Worm (Caenorhabditis elegans) whole organism, L4 larva: Measurements from ENCODE around the gene C48B4.6.

Source experiments
- F10B5.3 ChIP-seq: sonication (generic microtip); optimal IDR thresholded peaks from 2 replicates; lab custom pipeline; 2016; ENCODE audit warnings: mild to moderate bottlenecking, missing genetic modification characterization, missing compliant biosample characterization
- F37D6.2 ChIP-seq: sonication (generic microtip); optimal IDR thresholded peaks from 2 replicates; lab custom pipeline; 2016; ENCODE audit warnings: mild to moderate bottlenecking, missing genetic modification characterization, missing compliant biosample characterization
- F49E8.2 ChIP-seq: sonication (generic microtip); optimal IDR thresholded peaks from 2 replicates; lab custom pipeline; 2016; ENCODE audit warnings: missing compliant biosample characterization, mild to moderate bottlenecking, missing genetic modification characterization, borderline replicate concordance
- T20F7.1 ChIP-seq: fragments of 200-800 bp; sonication (Bioruptor generic); optimal IDR thresholded peaks from 2 replicates; lab custom pipeline; 2018; ENCODE audit warnings: mild to moderate bottlenecking, missing genetic modification characterization, missing compliant biosample characterization
- Y105C5A.15 ChIP-seq: fragments of 200-800 bp; sonication (Bioruptor generic); IDR thresholded peaks from 2 replicates; pipeline ENCODE4 v1.3.6; 2022; ENCODE audit warnings: missing genetic modification characterization, missing compliant biosample characterization
- Y48G9A.11 ChIP-seq: fragments of 200-800 bp; sonication (Bioruptor generic); IDR thresholded peaks from 2 replicates; pipeline ENCODE4 v1.3.6; 2022; ENCODE audit warnings: missing genetic modification reagents, missing genetic modification characterization, missing compliant biosample characterization
- ZK546.5 ChIP-seq, 2 experiments: sonication (generic microtip); optimal IDR thresholded peaks; 2 replicates each; lab custom pipeline; 2017; ENCODE audit warnings: missing biosample characterization in 2 of 2, missing genetic modification characterization in 2 of 2
- aha-1 ChIP-seq: fragments of 150-350 bp; peaks from one replicate; lab custom pipeline; 2014; ENCODE audit warnings: missing biosample characterization, missing genetic modification characterization
- aly-2 ChIP-seq: sonication (generic microtip); optimal IDR thresholded peaks from 2 replicates; lab custom pipeline; 2018; ENCODE audit warnings: missing biosample characterization, missing genetic modification characterization
- ama-1 ChIP-seq: fragments of 150-350 bp; optimal IDR thresholded peaks from 2 replicates; lab custom pipeline; 2014; ENCODE audit warnings: inconsistent platforms, mixed read lengths
- arid-1 ChIP-seq: fragments of 200-800 bp; sonication (Bioruptor generic); conservative IDR thresholded peaks from 2 replicates; pipeline ENCODE4 v1.3.6; 2022; ENCODE audit warnings: missing genetic modification reagents, missing genetic modification characterization, missing compliant biosample characterization
- attf-4 ChIP-seq: sonication (generic microtip); optimal IDR thresholded peaks from 3 replicates; lab custom pipeline; 2017; ENCODE audit warnings: missing biosample characterization, missing genetic modification characterization
- ceh-44 ChIP-seq: fragments of 200-800 bp; sonication (Bioruptor generic); IDR thresholded peaks from 2 replicates; pipeline ENCODE4 v1.3.6; 2022; ENCODE audit warnings: missing genetic modification reagents, missing genetic modification characterization, missing compliant biosample characterization
- ces-1 ChIP-seq: fragments of 150-350 bp; sonication (generic microtip); optimal IDR thresholded peaks from 4 replicates; lab custom pipeline; 2014; ENCODE audit warnings: missing biosample characterization, missing genetic modification reagents, missing genetic modification characterization
- cey-2 ChIP-seq: sonication (generic microtip); optimal IDR thresholded peaks from 3 replicates; lab custom pipeline; 2017; ENCODE audit warnings: missing genetic modification characterization, mild to moderate bottlenecking, missing compliant biosample characterization, antibody characterized with exemption, borderline replicate concordance; ENCODE audit not compliant: insufficient read depth
- ctbp-1 ChIP-seq: fragments of 200-800 bp; sonication (Bioruptor generic); IDR thresholded peaks from 2 replicates; pipeline ENCODE4 v1.3.6; 2022; ENCODE audit warnings: missing genetic modification reagents, missing genetic modification characterization, missing compliant biosample characterization
- daf-16 ChIP-seq, 3 experiments: sonication (generic microtip); optimal IDR thresholded peaks; 2 replicates each; lab custom pipeline; 2016 to 2017; ENCODE audit warnings: missing genetic modification characterization in 3 of 3, missing genetic modification reagents in 3 of 3, mild to moderate bottlenecking in 2 of 3, missing compliant biosample characterization in 2 of 3, missing biosample characterization in 1 of 3, moderate library complexity in 1 of 3
- daf-19 ChIP-seq: fragments of 200-800 bp; sonication (Bioruptor generic); conservative IDR thresholded peaks from 2 replicates; pipeline ENCODE4 v1.3.6; 2022; ENCODE audit warnings: missing genetic modification characterization, missing compliant biosample characterization
- dmd-6 ChIP-seq: fragments of 200-800 bp; sonication (Bioruptor generic); IDR thresholded peaks from 2 replicates; pipeline ENCODE4 v1.3.6; 2022; ENCODE audit warnings: missing genetic modification reagents, missing genetic modification characterization, missing compliant biosample characterization
- fkh-10 ChIP-seq: fragments of 150-350 bp; optimal IDR thresholded peaks from 2 replicates; lab custom pipeline; 2014; ENCODE audit warnings: missing biosample characterization, missing genetic modification reagents, missing genetic modification characterization
- fos-1 ChIP-seq: fragments of 150-350 bp; optimal IDR thresholded peaks from 2 replicates; lab custom pipeline; 2014; ENCODE audit warnings: missing biosample characterization, missing genetic modification characterization
- hif-1 ChIP-seq, 2 experiments: sonication (generic microtip); optimal IDR thresholded peaks; 2 replicates each; lab custom pipeline; 2016 to 2017; ENCODE audit warnings: missing compliant biosample characterization in 2 of 2, missing genetic modification characterization in 2 of 2, missing genetic modification reagents in 2 of 2, missing genotype in 2 of 2, mild to moderate bottlenecking in 1 of 2
- hlh-30 ChIP-seq: sonication (generic microtip); optimal IDR thresholded peaks from 2 replicates; lab custom pipeline; 2017; ENCODE audit warnings: antibody characterized with exemption, mild to moderate bottlenecking, missing genetic modification characterization, missing compliant biosample characterization; ENCODE audit not compliant: insufficient read depth
- lim-7 ChIP-seq: fragments of 200-800 bp; sonication (Bioruptor generic); IDR thresholded peaks from 2 replicates; pipeline ENCODE4 v1.3.6; 2022; ENCODE audit warnings: missing genetic modification characterization, missing compliant biosample characterization
- lin-1 ChIP-seq: fragments of 200-800 bp; sonication (Bioruptor generic); IDR thresholded peaks from 2 replicates; pipeline ENCODE4 v1.3.6; 2022; ENCODE audit warnings: missing genetic modification reagents, missing genetic modification characterization, missing compliant biosample characterization
- madf-9 ChIP-seq: fragments of 200-800 bp; sonication (Bioruptor generic); conservative IDR thresholded peaks from 2 replicates; pipeline ENCODE4 v1.3.6; 2022; ENCODE audit warnings: missing genetic modification reagents, missing genetic modification characterization, missing compliant biosample characterization
- mep-1 ChIP-seq: fragments of 150-350 bp; sonication (generic microtip); optimal IDR thresholded peaks from 3 replicates; lab custom pipeline; 2014; ENCODE audit warnings: missing biosample characterization, missing genetic modification characterization
- mes-2 ChIP-seq: sonication (generic microtip); optimal IDR thresholded peaks from 2 replicates; lab custom pipeline; 2016; ENCODE audit warnings: missing genotype, mild to moderate bottlenecking, missing genetic modification characterization, missing compliant biosample characterization; ENCODE audit not compliant: poor library complexity, severe bottlenecking
- mxl-3 ChIP-seq: fragments of 200-800 bp; sonication (Bioruptor generic); optimal IDR thresholded peaks from 2 replicates; lab custom pipeline; 2018; ENCODE audit warnings: mild to moderate bottlenecking, missing genetic modification characterization, missing compliant biosample characterization
- nhr-10 ChIP-seq: fragments of 150-350 bp; optimal IDR thresholded peaks from 2 replicates; lab custom pipeline; 2014; ENCODE audit warnings: missing biosample characterization, missing genetic modification characterization
- nhr-11 ChIP-seq: fragments of 150-350 bp; optimal IDR thresholded peaks from 2 replicates; lab custom pipeline; 2014; ENCODE audit warnings: missing biosample characterization, missing genetic modification characterization
- nhr-237 ChIP-seq: sonication (generic microtip); optimal IDR thresholded peaks from 2 replicates; lab custom pipeline; 2017; ENCODE audit warnings: missing biosample characterization, missing genetic modification characterization
- nhr-25 ChIP-seq: sonication (generic microtip); optimal IDR thresholded peaks from 2 replicates; lab custom pipeline; 2017; ENCODE audit warnings: missing genetic modification characterization, mild to moderate bottlenecking, missing compliant biosample characterization, antibody characterized with exemption, moderate library complexity, borderline replicate concordance; ENCODE audit not compliant: insufficient read depth
- nhr-6 ChIP-seq: fragments of 150-350 bp; optimal IDR thresholded peaks from 2 replicates; lab custom pipeline; 2014; ENCODE audit warnings: missing biosample characterization, missing genetic modification characterization
- nhr-77 ChIP-seq: fragments of 150-350 bp; optimal IDR thresholded peaks from 2 replicates; lab custom pipeline; 2014; ENCODE audit warnings: missing biosample characterization, missing genetic modification characterization
- pha-4 ChIP-seq, 2 experiments: fragments of 150-350 bp in 1 of 2; fragments of 200-800 bp in 1 of 2; sonication (Bioruptor generic) in 1 of 2; IDR thresholded peaks in 1 of 2; optimal IDR thresholded peaks in 1 of 2; 2 replicates each; pipeline versions ENCODE4 v1.3.6 to Lab custom; 2014 to 2022; ENCODE audit warnings: missing genetic modification characterization in 2 of 2, missing genetic modification reagents in 2 of 2, missing biosample characterization in 1 of 2, missing compliant biosample characterization in 1 of 2
- sdz-12 ChIP-seq: fragments of 200-800 bp; sonication (Bioruptor generic); optimal IDR thresholded peaks from 2 replicates; lab custom pipeline; 2018; ENCODE audit warnings: mild to moderate bottlenecking, missing genetic modification characterization, missing compliant biosample characterization
- snpc-4 ChIP-seq: fragments of 150-350 bp; optimal IDR thresholded peaks from 2 replicates; lab custom pipeline; 2014; ENCODE audit warnings: missing biosample characterization, missing genetic modification characterization
- spr-1 ChIP-seq: sonication (generic microtip); optimal IDR thresholded peaks from 2 replicates; lab custom pipeline; 2016; ENCODE audit warnings: mild to moderate bottlenecking, missing genetic modification characterization, missing compliant biosample characterization
- tra-1 ChIP-seq: fragments of 200-800 bp; sonication (Bioruptor generic); IDR thresholded peaks from 2 replicates; pipeline ENCODE4 v1.3.6; 2022; ENCODE audit warnings: missing genetic modification reagents, missing genetic modification characterization, missing compliant biosample characterization
- unc-130 ChIP-seq: sonication (generic microtip); optimal IDR thresholded peaks from 2 replicates; lab custom pipeline; 2016; ENCODE audit warnings: missing genetic modification reagents, missing genetic modification characterization, missing compliant biosample characterization
- vab-7 ChIP-seq: fragments of 200-800 bp; sonication (Bioruptor generic); IDR thresholded peaks from 2 replicates; pipeline ENCODE4 v1.3.6; 2022; ENCODE audit warnings: missing genetic modification reagents, missing genetic modification characterization, missing compliant biosample characterization
- zag-1 ChIP-seq: fragments of 150-350 bp; optimal IDR thresholded peaks from 2 replicates; lab custom pipeline; 2014; ENCODE audit warnings: missing biosample characterization, missing genetic modification characterization
- zfp-3 ChIP-seq: fragments of 200-800 bp; sonication (Bioruptor generic); conservative IDR thresholded peaks from 2 replicates; pipeline ENCODE4 v1.3.6; 2022; ENCODE audit warnings: missing genetic modification reagents, missing genetic modification characterization, missing compliant biosample characterization
- zip-2 ChIP-seq: fragments of 150-350 bp; optimal IDR thresholded peaks from 2 replicates; lab custom pipeline; 2014; ENCODE audit warnings: missing biosample characterization, missing genetic modification characterization

The C48B4.6 gene

DNA sequence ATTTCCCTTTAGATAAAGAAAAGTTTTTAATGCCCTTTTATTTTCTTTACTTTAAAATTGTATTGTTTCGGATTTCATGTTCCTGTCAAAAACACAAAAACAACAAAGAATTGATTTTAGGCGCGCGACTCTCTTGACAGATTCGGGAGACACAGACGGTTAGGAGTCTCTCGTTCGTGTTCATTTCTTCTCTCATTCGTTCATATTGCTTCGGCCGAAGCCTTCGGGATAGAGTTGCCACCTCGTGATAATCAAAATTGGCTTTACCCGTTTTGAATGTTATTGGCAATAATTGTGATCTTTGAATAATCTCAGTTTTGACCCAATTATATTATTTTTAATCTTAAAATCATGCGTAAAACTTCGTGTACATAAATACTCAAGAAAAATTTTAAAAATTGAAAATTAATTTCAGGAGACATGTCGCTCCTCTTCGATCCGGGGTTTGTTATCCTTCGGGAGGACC, 47.3 kb downstream of the C48B4.6 start, which contains the start of gene F55H2.5 (continued):
- no peak for TF ChIP-seq mes-2 (tag; lab: Kevin White, UChicago)
- peak; percentile 76 for TF ChIP-seq hlh-30
- no peak for TF ChIP-seq zip-2 (tag; lab: Kevin White, UChicago)
- no peak for TF ChIP-seq daf-19 (GFP tag; lab: Robert Waterston, UW)
- TF ChIP-seq, all 104 proteins: peak for 4

DNA sequence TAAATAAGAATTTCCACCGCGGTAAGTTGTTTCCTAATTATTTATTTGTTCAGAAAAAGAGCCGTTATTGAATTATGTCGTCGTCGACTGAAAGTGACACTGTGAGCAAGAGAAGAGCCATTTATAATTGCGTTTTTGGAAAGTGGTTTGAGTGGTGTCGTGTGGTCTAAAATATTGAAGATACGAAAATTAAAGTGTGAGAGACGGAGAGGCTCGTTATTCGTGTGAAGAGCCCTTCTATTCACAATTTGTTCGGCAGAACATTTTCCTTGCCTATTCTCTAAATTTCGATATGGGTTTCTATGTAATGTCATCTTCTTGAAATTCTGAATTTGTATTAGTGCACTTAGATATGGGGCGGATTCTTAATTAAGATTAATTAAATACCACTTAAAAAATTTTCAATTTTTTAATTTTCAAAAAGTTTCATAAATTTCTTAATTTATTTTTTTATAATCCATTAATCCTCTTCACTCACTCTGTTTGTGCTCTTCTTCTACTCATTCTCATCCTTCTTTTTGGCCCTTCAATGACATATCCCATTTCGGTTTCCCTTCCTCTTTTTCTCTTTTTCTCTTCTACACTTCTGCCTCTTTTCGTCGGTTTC, 48.5 kb downstream of the C48B4.6 start:
- TF ChIP-seq zag-1 (tag; lab: Kevin White, UChicago) (no peak), sdz-12 (GFP tag; lab: Kevin White, UChicago) (peak; percentile 68), vab-7 (GFP tag; lab: Robert Waterston, UW) (no peak), nhr-77 (tag; lab: Kevin White, UChicago) (no peak), cey-2 (tag; lab: Kevin White, UChicago) (no peak), fkh-10 (GFP tag; lab: Kevin White, UChicago) (no peak), mes-2 (tag; lab: Kevin White, UChicago) (peak; percentile 11), mep-1 (tag; lab: Kevin White, UChicago) (peak; percentile 42), Y48G9A.11 (GFP tag; lab: Robert Waterston, UW) (0 out of 2 replicates have a peak, but pooled peaks have one; percentile 24), ama-1 (lab: Kevin White, UChicago) (peak; percentile 92), zfp-3 (GFP tag; lab: Robert Waterston, UW) (peak; percentile 65; the same call in 1 of the 2 replicates), F37D6.2 (tag; lab: Kevin White, UChicago) (no peak), ceh-44 (GFP tag; lab: Robert Waterston, UW) (no peak), attf-4 (tag; lab: Kevin White, UChicago) (no peak), fos-1 (tag; lab: Kevin White, UChicago) (no peak), mxl-3 (no peak), aha-1 (tag; lab: Kevin White, UChicago) (peak; percentile 15), F49E8.2 (no peak), lim-7 (peak; percentile 61), ces-1 (GFP tag; lab: Kevin White, UChicago) (peak; percentile 41), T20F7.1 (GFP tag; lab: Kevin White, UChicago) (peak; percentile 55), ctbp-1 (peak; percentile 55), pha-4 (GFP tag; IDR thresholded peaks at IDR 0.05; lab: Robert Waterston, UW) (peak; percentile 9; the same call in 1 of the 2 replicates), pha-4 (tag; optimal IDR thresholded peaks at IDR 0.05; lab: Kevin White, UChicago) (no peak), Y105C5A.15 (0 out of 2 replicates have a peak, but pooled peaks have one; percentile 16), spr-1 (tag; lab: Kevin White, UChicago) (no peak), lin-1 (GFP tag; lab: Robert Waterston, UW) (peak; percentile 36; the same call in 1 of the 2 replicates), F10B5.3 (tag; lab: Kevin White, UChicago) (peak; percentile 23), daf-16 (GFP tag; optimal IDR thresholded peaks at IDR 0.05; lab: Kevin White, UChicago) (no peak), daf-16 (tag; optimal IDR thresholded peaks at IDR 0.05; lab: Kevin White, UChicago) (no peak), arid-1 (GFP tag; lab: Robert Waterston, UW) (peak; percentile 40; the same call in 1 of the 2 replicates), hlh-30 (no peak), aly-2 (tag; lab: Kevin White, UChicago) (no peak), unc-130 (GFP tag; lab: Kevin White, UChicago) (no peak), nhr-25 (peak; percentile 9), nhr-237 (no peak), hif-1 (tag; optimal IDR thresholded peaks at IDR 0.05; lab: Kevin White, UChicago) (no peak), nhr-10 (no peak), ZK546.5 (tag; optimal IDR thresholded peaks at IDR 0.05; lab: Kevin White, UChicago) (no peak), dmd-6 (GFP tag; lab: Robert Waterston, UW) (0 out of 2 replicates have a peak, but pooled peaks have one; percentile 6), nhr-11 (tag; lab: Kevin White, UChicago) (no peak), snpc-4 (tag; lab: Kevin White, UChicago) (no peak), madf-9 (GFP tag; lab: Robert Waterston, UW) (no peak), nhr-6 (tag; lab: Kevin White, UChicago) (peak; percentile 30), tra-1 (GFP tag; lab: Robert Waterston, UW) (no peak)
